Fruit fly (Drosophila melanogaster) whole organism, prepupa: ENCODE data around the gene org-1.

ENCODE experiments used
- CG10631 ChIP-seq: fragments of 200-800 bp; sonication (Bioruptor generic); optimal IDR thresholded peaks from 2 replicates; lab custom pipeline; 2016; ENCODE audit warnings: missing biosample characterization, missing genetic modification characterization
- CG10669 ChIP-seq: fragments of 200-800 bp; sonication (Bioruptor generic); optimal IDR thresholded peaks from 3 replicates; lab custom pipeline; 2018; ENCODE audit warnings: missing biosample characterization, mild to moderate bottlenecking, missing genetic modification characterization, moderate library complexity
- CG11762 ChIP-seq: fragments of 200-800 bp; sonication (Bioruptor generic); optimal IDR thresholded peaks from 3 replicates; lab custom pipeline; 2016; ENCODE audit warnings: missing biosample characterization, missing genetic modification characterization; ENCODE audit not compliant: insufficient read depth
- CG15336 ChIP-seq: fragments of 200-800 bp; sonication (Bioruptor generic); IDR thresholded peaks from 2 replicates; pipeline ENCODE4 v1.3.6; 2022; ENCODE audit warnings: missing biosample characterization, missing genetic modification characterization
- CG1621 ChIP-seq: fragments of 200-800 bp; sonication (Bioruptor generic); optimal IDR thresholded peaks from 3 replicates; lab custom pipeline; 2018; ENCODE audit warnings: missing biosample characterization, mild to moderate bottlenecking, missing genetic modification characterization
- CG3032 ChIP-seq: fragments of 200-800 bp; optimal IDR thresholded peaks from 2 replicates; lab custom pipeline; 2019; ENCODE audit warnings: missing biosample characterization, mild to moderate bottlenecking, missing genetic modification characterization, moderate library complexity
- CG32006 ChIP-seq: fragments of 200-800 bp; sonication (Bioruptor generic); optimal IDR thresholded peaks from 3 replicates; lab custom pipeline; 2017; ENCODE audit warnings: missing biosample characterization, mild to moderate bottlenecking, missing genetic modification characterization
- CG34406 ChIP-seq: fragments of 200-800 bp; sonication (Bioruptor generic); optimal IDR thresholded peaks from 3 replicates; lab custom pipeline; 2016; ENCODE audit warnings: missing biosample characterization, missing genetic modification characterization
- CG4318 ChIP-seq: fragments of 200-800 bp; sonication (Bioruptor generic); optimal IDR thresholded peaks from 3 replicates; lab custom pipeline; 2017; ENCODE audit warnings: missing biosample characterization, mild to moderate bottlenecking, missing genetic modification characterization
- CG6163 ChIP-seq: fragments of 200-800 bp; sonication (Bioruptor generic); IDR thresholded peaks from 3 replicates; pipeline ENCODE4 v1.3.6; 2022; ENCODE audit warnings: missing biosample characterization, missing genetic modification characterization
- CG6276 ChIP-seq: fragments of 200-800 bp; sonication (Bioruptor generic); optimal IDR thresholded peaks from 2 replicates; lab custom pipeline; 2017; ENCODE audit warnings: missing biosample characterization, mild to moderate bottlenecking, missing genetic modification characterization
- CG6792 ChIP-seq: fragments of 200-800 bp; sonication (Bioruptor generic); optimal IDR thresholded peaks from 3 replicates; lab custom pipeline; 2016; ENCODE audit warnings: missing biosample characterization, missing genetic modification characterization
- CG6808 ChIP-seq: fragments of 200-800 bp; sonication (Bioruptor generic); optimal IDR thresholded peaks from 3 replicates; lab custom pipeline; 2017; ENCODE audit warnings: missing biosample characterization, missing genetic modification characterization, mild to moderate bottlenecking, moderate library complexity, missing genetic modification reagents
- CG6854 ChIP-seq: fragments of 200-800 bp; sonication (Bioruptor generic); optimal IDR thresholded peaks from 2 replicates; lab custom pipeline; 2017; ENCODE audit warnings: missing biosample characterization, mild to moderate bottlenecking, missing genetic modification characterization
- CG7368 ChIP-seq: fragments of 200-800 bp; sonication (Bioruptor generic); optimal IDR thresholded peaks from 3 replicates; lab custom pipeline; 2016; ENCODE audit warnings: missing biosample characterization, missing genetic modification characterization
- CG8119 ChIP-seq: fragments of 200-800 bp; sonication (Bioruptor generic); IDR thresholded peaks from 3 replicates; pipeline ENCODE4 v1.3.6; 2022; ENCODE audit warnings: missing biosample characterization, missing genetic modification characterization
- Eip78C ChIP-seq: fragments of 200-800 bp; sonication (Bioruptor generic); peaks from one replicate; lab custom pipeline; 2016; ENCODE audit warnings: missing biosample characterization, missing genetic modification characterization
- Eip93F ChIP-seq: fragments of 200-800 bp; sonication (Bioruptor generic); optimal IDR thresholded peaks from 2 replicates; lab custom pipeline; 2016; ENCODE audit warnings: missing biosample characterization, mild to moderate bottlenecking, missing genetic modification characterization
- Ets96B ChIP-seq: fragments of 200-800 bp; optimal IDR thresholded peaks from 2 replicates; lab custom pipeline; 2019; ENCODE audit warnings: missing biosample characterization, mild to moderate bottlenecking, missing genetic modification characterization, moderate library complexity
- Gug ChIP-seq: fragments of 200-800 bp; sonication (Bioruptor generic); IDR thresholded peaks from 2 replicates; pipeline ENCODE4 v1.3.6; 2022; ENCODE audit warnings: missing biosample characterization, missing genetic modification characterization
- Hr38 ChIP-seq: sonication (Bioruptor generic); optimal IDR thresholded peaks from 2 replicates; lab custom pipeline; 2016; ENCODE audit warnings: missing biosample characterization, missing genetic modification characterization
- OdsH ChIP-seq: fragments of 200-800 bp; sonication (Bioruptor generic); optimal IDR thresholded peaks from 3 replicates; lab custom pipeline; 2016; ENCODE audit warnings: missing biosample characterization, missing genetic modification characterization
- Sox102F ChIP-seq: fragments of 200-800 bp; sonication (Bioruptor generic); optimal IDR thresholded peaks from 2 replicates; lab custom pipeline; 2016; ENCODE audit warnings: missing biosample characterization, mild to moderate bottlenecking, missing genetic modification characterization
- Sox14 ChIP-seq: fragments of 200-800 bp; sonication (Bioruptor generic); optimal IDR thresholded peaks from 3 replicates; lab custom pipeline; 2016; ENCODE audit warnings: missing biosample characterization, missing genetic modification characterization
- Sox15 ChIP-seq: fragments of 200-800 bp; sonication (Bioruptor generic); optimal IDR thresholded peaks from 3 replicates; lab custom pipeline; 2016; ENCODE audit warnings: missing biosample characterization, missing genetic modification characterization
- achi ChIP-seq: fragments of 200-800 bp; sonication (Bioruptor generic); optimal IDR thresholded peaks from 3 replicates; lab custom pipeline; 2016; ENCODE audit warnings: missing biosample characterization, missing genetic modification characterization
- acj6 ChIP-seq: fragments of 200-800 bp; sonication (Bioruptor generic); optimal IDR thresholded peaks from 3 replicates; lab custom pipeline; 2016; ENCODE audit warnings: missing biosample characterization, missing genetic modification characterization
- cyc ChIP-seq: fragments of 200-800 bp; sonication (Bioruptor generic); optimal IDR thresholded peaks from 3 replicates; lab custom pipeline; 2016; ENCODE audit warnings: missing biosample characterization, missing genetic modification characterization
- dac ChIP-seq: fragments of 200-800 bp; sonication (Bioruptor generic); optimal IDR thresholded peaks from 2 replicates; lab custom pipeline; 2017; ENCODE audit warnings: missing biosample characterization, mild to moderate bottlenecking, missing genetic modification characterization
- dsx ChIP-seq: fragments of 200-800 bp; optimal IDR thresholded peaks from 3 replicates; lab custom pipeline; 2019; ENCODE audit warnings: missing biosample characterization, mild to moderate bottlenecking, missing genetic modification characterization, moderate library complexity; ENCODE audit not compliant: poor library complexity, severe bottlenecking
- esn ChIP-seq: fragments of 200-800 bp; sonication (Bioruptor generic); optimal IDR thresholded peaks from 2 replicates; lab custom pipeline; 2016; ENCODE audit warnings: missing biosample characterization, mild to moderate bottlenecking, missing genetic modification characterization, moderate library complexity
- fd59A ChIP-seq: fragments of 200-800 bp; sonication (Bioruptor generic); optimal IDR thresholded peaks from 2 replicates; lab custom pipeline; 2017; ENCODE audit warnings: missing biosample characterization, mild to moderate bottlenecking, missing genetic modification characterization, missing genetic modification reagents
- fd85E ChIP-seq: fragments of 200-800 bp; sonication (Bioruptor generic); optimal IDR thresholded peaks from 3 replicates; lab custom pipeline; 2016; ENCODE audit warnings: missing biosample characterization, missing genetic modification characterization
- fkh ChIP-seq: fragments of 200-800 bp; sonication (Bioruptor generic); optimal IDR thresholded peaks from 3 replicates; lab custom pipeline; 2017; ENCODE audit warnings: missing biosample characterization, mild to moderate bottlenecking, missing genetic modification characterization, moderate library complexity
- lz ChIP-seq: fragments of 200-800 bp; sonication (Bioruptor generic); optimal IDR thresholded peaks from 3 replicates; lab custom pipeline; 2016; ENCODE audit warnings: missing biosample characterization, missing genetic modification characterization
- net ChIP-seq: fragments of 200-800 bp; sonication (Bioruptor generic); optimal IDR thresholded peaks from 3 replicates; lab custom pipeline; 2016; ENCODE audit warnings: missing biosample characterization, missing genetic modification characterization
- pdm3 ChIP-seq: fragments of 200-800 bp; sonication (Bioruptor generic); optimal IDR thresholded peaks from 3 replicates; lab custom pipeline; 2016; ENCODE audit warnings: missing biosample characterization, missing genetic modification characterization
- salr ChIP-seq, 2 experiments: fragments of 200-800 bp; sonication (Bioruptor generic); optimal IDR thresholded peaks; 3 replicates each; lab custom pipeline; 2016 to 2018; ENCODE audit warnings: missing biosample characterization in 2 of 2, missing genetic modification characterization in 2 of 2, mild to moderate bottlenecking in 1 of 2
- spab ChIP-seq: fragments of 200-800 bp; sonication (Bioruptor generic); optimal IDR thresholded peaks from 2 replicates; lab custom pipeline; 2017; ENCODE audit warnings: missing biosample characterization, mild to moderate bottlenecking, missing genetic modification characterization, missing genetic modification reagents
- ss ChIP-seq, 2 experiments: fragments of 200-800 bp; sonication (Bioruptor generic); optimal IDR thresholded peaks; 2 replicates in 1 of 2; 3 replicates in 1 of 2; lab custom pipeline; 2017 to 2018; ENCODE audit warnings: mild to moderate bottlenecking in 2 of 2, missing biosample characterization in 2 of 2, missing genetic modification characterization in 2 of 2, moderate library complexity in 1 of 2
- svp ChIP-seq: fragments of 200-800 bp; sonication (Bioruptor generic); peaks from one replicate; lab custom pipeline; 2016; ENCODE audit warnings: missing biosample characterization, missing genetic modification characterization
- topi ChIP-seq: fragments of 200-800 bp; sonication (Bioruptor generic); optimal IDR thresholded peaks from 3 replicates; lab custom pipeline; 2016; ENCODE audit warnings: missing biosample characterization, missing genetic modification characterization
- vri ChIP-seq: fragments of 200-800 bp; sonication (Bioruptor generic); optimal IDR thresholded peaks from 3 replicates; lab custom pipeline; 2016; ENCODE audit warnings: missing biosample characterization, mild to moderate bottlenecking, missing genetic modification characterization

Gene org-1

dm6 chrX:8459452-8460040, 4.7 kb upstream of the org-1 start:
- TF ChIP-seq CG10669 (GFP tag; lab: Kevin White, UChicago) (peak; percentile 15), CG6808 (GFP tag; lab: Kevin White, UChicago) (peak; percentile 33), dac (no peak), CG6276 (GFP tag; lab: Kevin White, UChicago) (no peak), CG6854 (GFP tag; lab: Kevin White, UChicago) (no peak), lz (GFP tag; lab: Kevin White, UChicago) (no peak), CG4318 (GFP tag; lab: Kevin White, UChicago) (no peak), fd59A (no peak), CG8119 (GFP tag; lab: Robert Waterston, UW) (no peak), svp (GFP tag; lab: Kevin White, UChicago) (peak; percentile 60), Eip78C (peak; percentile 65), vri (peak; percentile 49), CG34406 (GFP tag; lab: Kevin White, UChicago) (no peak), ss (GFP tag; optimal IDR thresholded peaks at IDR 0.05; lab: Kevin White, UChicago) (peak; percentile 11 to 55)

DNA sequence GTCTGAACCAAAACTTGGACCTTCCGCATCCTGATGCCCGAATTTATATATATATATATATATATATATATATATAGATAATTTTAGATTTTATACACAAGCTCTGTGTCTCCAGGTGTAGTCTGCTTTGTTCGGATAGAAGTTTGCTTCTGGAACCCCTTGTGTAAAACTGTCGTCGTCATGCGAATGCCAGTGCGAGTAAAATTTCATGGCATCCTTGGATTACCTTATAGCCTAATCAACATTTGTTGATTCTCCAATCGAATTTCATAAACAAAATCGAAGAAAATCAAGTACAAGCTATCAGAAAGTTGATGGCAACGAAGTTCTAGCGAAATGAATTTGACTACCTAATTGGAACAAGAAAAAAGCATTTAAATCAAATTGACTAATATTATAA, 2.7 kb upstream of the org-1 start, which contains the start of gene CG32713:
CG32713 (minus strand) TSS at position 101 of the 400 bp plus-strand sequence.
- TF ChIP-seq CG7368 (GFP tag; lab: Kevin White, UChicago) (no peak), esn (no peak), Hr38 (no peak), achi (GFP tag; lab: Kevin White, UChicago) (no peak), pdm3 (GFP tag; lab: Kevin White, UChicago) (no peak), CG10631 (GFP tag; lab: Kevin White, UChicago) (no peak), Sox14 (GFP tag; lab: Kevin White, UChicago) (no peak), OdsH (no peak), Sox15 (GFP tag; lab: Kevin White, UChicago) (no peak), net (GFP tag; lab: Kevin White, UChicago) (no peak), cyc (GFP tag; lab: Kevin White, UChicago) (no peak), acj6 (GFP tag; lab: Kevin White, UChicago) (no peak), CG6792 (GFP tag; lab: Kevin White, UChicago) (no peak), CG6163 (no peak), fd59A (no peak), Eip93F (GFP tag; lab: Kevin White, UChicago) (no peak), svp (GFP tag; lab: Kevin White, UChicago) (no peak), fd85E (GFP tag; lab: Kevin White, UChicago) (no peak), fkh (no peak), CG4318 (GFP tag; lab: Kevin White, UChicago) (no peak)

DNA sequence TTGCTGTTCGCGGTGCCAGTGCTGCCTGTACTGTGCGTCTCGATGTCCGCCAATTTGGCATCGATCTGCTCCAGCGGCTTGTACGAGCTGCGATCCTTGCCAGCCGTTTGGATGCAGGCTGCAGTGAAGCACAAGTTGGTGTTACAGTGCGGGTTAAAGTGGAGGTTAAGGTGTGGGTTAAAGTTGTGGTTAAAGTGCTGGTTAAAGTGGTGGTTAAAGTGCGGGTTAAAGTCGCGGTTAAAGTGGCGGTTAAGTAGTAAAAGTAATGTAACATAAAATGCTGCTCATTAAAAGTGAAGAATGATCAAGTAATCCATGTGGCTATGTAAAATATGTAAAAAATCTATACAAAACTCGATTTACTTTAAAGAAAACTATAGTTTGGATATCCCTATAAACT, 2.7 kb downstream of the org-1 start:
- TF ChIP-seq Hr38 (no peak), CG34406 (GFP tag; lab: Kevin White, UChicago) (no peak), dsx (GFP tag; lab: Kevin White, UChicago) (no peak), lz (GFP tag; lab: Kevin White, UChicago) (no peak), CG15336 (no peak), cyc (GFP tag; lab: Kevin White, UChicago) (no peak), Ets96B (tag; lab: Kevin White, UChicago) (no peak)

DNA sequence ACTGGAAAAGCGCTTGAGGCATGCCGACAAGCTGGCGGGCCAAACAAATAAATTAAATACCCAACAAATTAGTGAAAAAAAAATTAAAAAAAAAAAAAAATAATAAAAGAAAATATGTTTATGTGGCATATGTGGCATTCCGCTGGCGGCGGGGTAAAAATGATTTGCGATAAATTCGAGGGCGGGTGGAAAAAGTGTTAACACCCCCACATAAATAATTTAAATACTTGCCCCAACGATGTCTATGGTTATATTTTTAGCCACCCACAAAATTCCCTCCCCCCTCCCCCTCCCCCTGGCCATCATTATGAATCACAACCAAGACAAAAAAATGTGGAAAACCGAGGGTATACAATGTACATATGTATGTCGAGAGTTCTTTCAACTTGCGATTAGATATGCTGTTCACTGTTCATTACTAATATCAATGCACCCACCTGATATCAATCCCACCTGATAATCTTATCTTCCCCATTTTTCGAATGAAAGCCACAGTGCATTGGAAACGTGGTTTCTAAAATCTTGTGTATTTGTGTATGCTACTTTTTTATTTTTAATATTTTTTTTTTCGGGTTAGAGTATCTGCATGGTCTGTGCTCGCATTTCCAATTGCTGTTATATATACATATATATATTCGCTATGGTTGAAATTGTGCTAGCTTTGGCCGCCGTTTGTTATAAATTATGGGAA, 4.5 kb downstream of the org-1 start:
- TF ChIP-seq CG11762 (GFP tag; lab: Kevin White, UChicago): no peak
- no peak for TF ChIP-seq spab (GFP tag; lab: Kevin White, UChicago)
- no peak for TF ChIP-seq topi (GFP tag; lab: Kevin White, UChicago)
- TF ChIP-seq cyc (GFP tag; lab: Kevin White, UChicago): no peak
- no peak for TF ChIP-seq ss (GFP tag; optimal IDR thresholded peaks at IDR 0.05; lab: Kevin White, UChicago)
- no peak for TF ChIP-seq Gug (GFP tag; lab: Robert Waterston, UW)
- no peak for TF ChIP-seq CG32006 (GFP tag; lab: Kevin White, UChicago)
- TF ChIP-seq CG1621: no peak
- no peak for TF ChIP-seq Sox102F
- TF ChIP-seq salr (GFP tag; optimal IDR thresholded peaks at IDR 0.05; lab: Kevin White, UChicago): no peak
- TF ChIP-seq Hr38: no peak
- no peak for TF ChIP-seq CG3032 (tag; lab: Kevin White, UChicago)
- TF ChIP-seq esn: no peak
